Fruit fly (Drosophila melanogaster) Kc167 (cell line): Measurements from ENCODE around the gene UQCR-14.

Experiments used
- Myc ChIP-seq: fragments of >200 bp; optimal IDR thresholded peaks from 2 replicates; lab custom pipeline; 2017; ENCODE audit warnings: missing external identifiers
- Sin3A ChIP-seq: fragments of >200 bp; optimal IDR thresholded peaks from 2 replicates; lab custom pipeline; 2018; ENCODE audit warnings: missing external identifiers
- insv ChIP-seq: fragments of >200 bp; optimal IDR thresholded peaks from 3 replicates; lab custom pipeline; 2018; ENCODE audit warnings: missing external identifiers
- psq ChIP-seq: fragments of >200 bp; optimal IDR thresholded peaks from 2 replicates; lab custom pipeline; 2017; ENCODE audit warnings: missing external identifiers
- ttk ChIP-seq: sonication (Bioruptor generic); optimal IDR thresholded peaks from 2 replicates; lab custom pipeline; 2017; ENCODE audit warnings: missing external identifiers

- TF ChIP-seq Sin3A (no peak), psq (lab: Kevin White, UChicago) (no peak), Myc (lab: Kevin White, UChicago) (no peak), insv (no peak), ttk (lab: Kevin White, UChicago) (no peak)
These were observed 19.7 kb upstream of the UQCR-14 start, which contains the start of gene CG12507 for dm6 chrX:16266437-16266836.
